Worm (Caenorhabditis elegans): Measurements from ENCODE around the gene wdr-5.3.

wdr-5.3 gene

DNA sequence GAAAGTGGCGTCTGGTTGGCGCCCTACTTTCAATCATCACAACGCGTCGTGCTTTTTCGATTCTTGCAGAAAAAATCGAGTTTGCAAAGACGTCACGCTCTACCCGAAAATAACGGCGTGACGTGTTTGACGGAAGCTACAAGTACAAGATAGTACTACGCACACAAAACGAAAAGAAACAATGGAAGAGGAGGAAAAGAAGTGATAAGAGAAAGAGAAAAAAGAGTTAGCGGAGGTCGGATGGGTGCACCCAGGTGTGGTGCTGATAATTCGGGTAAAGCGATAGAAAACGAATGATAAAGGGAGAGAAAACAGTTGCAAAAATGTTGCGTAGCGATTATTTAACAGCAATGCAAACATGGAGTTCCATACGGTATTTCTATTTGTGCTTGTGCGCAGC, 10.2 kb upstream of the wdr-5.3 start:
- TF ChIP-seq unc-86 (tag; optimal IDR thresholded peaks at IDR 0.05) (no peak), ceh-63 (GFP tag; optimal IDR thresholded peaks at IDR 0.05) (no peak), Y116A8C.19 (tag; optimal IDR thresholded peaks at IDR 0.05; ENCODE audit: borderline replicate concordance) (no peak), jun-1 (tag; optimal IDR thresholded peaks at IDR 0.05) (peak; percentile 53), ama-1 (optimal IDR thresholded peaks at IDR 0.05) (no peak), blmp-1 (tag; optimal IDR thresholded peaks at IDR 0.05) (peak; percentile 64), egl-13 (tag; optimal IDR thresholded peaks at IDR 0.05) (no peak), nhr-237 (tag; optimal IDR thresholded peaks at IDR 0.05) (no peak), nhr-84 (tag; optimal IDR thresholded peaks at IDR 0.05) (no peak), pqm-1 (tag; optimal IDR thresholded peaks at IDR 0.05) (no peak), nhr-90 (tag; optimal IDR thresholded peaks at IDR 0.05; ENCODE audit: poor library complexity) (peak; percentile 19), unc-62 (GFP tag; optimal IDR thresholded peaks at IDR 0.05) (no peak), F16B12.6 (tag; optimal IDR thresholded peaks at IDR 0.05) (no peak), hlh-4 (tag; optimal IDR thresholded peaks at IDR 0.05) (no peak), pax-3 (tag; optimal IDR thresholded peaks at IDR 0.05) (no peak), irx-1 (tag; optimal IDR thresholded peaks at IDR 0.05) (no peak), aha-1 (tag; optimal IDR thresholded peaks at IDR 0.05) (no peak), C04F5.9 (tag; optimal IDR thresholded peaks at IDR 0.05) (no peak), lin-14 (GFP tag; optimal IDR thresholded peaks at IDR 0.05) (peak; percentile 63), elt-2 (tag; optimal IDR thresholded peaks at IDR 0.05) (peak; percentile 96), nhr-11 (tag; optimal IDR thresholded peaks at IDR 0.05) (no peak), C16A3.4 (tag; optimal IDR thresholded peaks at IDR 0.05) (no peak), nhr-20 (tag; optimal IDR thresholded peaks at IDR 0.05) (peak; percentile 78), mab-9 (GFP tag; IDR thresholded peaks at IDR 0.05) (no peak), dsc-1 (tag; optimal IDR thresholded peaks at IDR 0.05) (no peak), nhr-76 (tag; optimal IDR thresholded peaks at IDR 0.05) (no peak), C34B4.2 (tag; optimal IDR thresholded peaks at IDR 0.05) (no peak), dpl-1 (GFP tag; optimal IDR thresholded peaks at IDR 0.05) (peak in 1 of 3 experiments; percentile 1), lin-39 (tag; optimal IDR thresholded peaks at IDR 0.05) (no peak), lin-35 (GFP tag; optimal IDR thresholded peaks at IDR 0.05) (peak in 1 of 2 experiments; percentile 39), ceh-90 (tag; optimal IDR thresholded peaks at IDR 0.05) (no peak), aly-2 (tag; optimal IDR thresholded peaks at IDR 0.05) (no peak), sup-37 (GFP tag; optimal IDR thresholded peaks at IDR 0.05) (no peak), unc-30 (tag; optimal IDR thresholded peaks at IDR 0.05) (no peak), fos-1 (tag; optimal IDR thresholded peaks at IDR 0.05) (no peak), ceh-82 (tag; optimal IDR thresholded peaks at IDR 0.05) (no peak), fkh-4 (tag; optimal IDR thresholded peaks at IDR 0.05; ENCODE audit: borderline replicate concordance) (no peak), nhr-19 (GFP tag; conservative IDR thresholded peaks at IDR 0.05) (0 out of 2 replicates have a peak, but pooled peaks have one; percentile 6), mef-2 (tag; optimal IDR thresholded peaks at IDR 0.05) (no peak), egl-27 (tag; optimal IDR thresholded peaks at IDR 0.05) (no peak), ztf-11 (tag; optimal IDR thresholded peaks at IDR 0.05) (no peak), ets-5 (GFP tag; IDR thresholded peaks at IDR 0.05) (no peak), efl-1 (optimal IDR thresholded peaks at IDR 0.05) (no peak), efl-1 (GFP tag; optimal IDR thresholded peaks at IDR 0.05 in 1 of 2) (peak in 1 of 2 experiments; percentile 91), tbx-2 (tag; optimal IDR thresholded peaks at IDR 0.05) (peak; percentile 70), snu-23 (GFP tag; optimal IDR thresholded peaks at IDR 0.05) (peak; percentile 11), hlh-17 (GFP tag; optimal IDR thresholded peaks at IDR 0.05; ENCODE audit: borderline replicate concordance) (no peak), sptf-1 (tag; optimal IDR thresholded peaks at IDR 0.05) (no peak), unc-98 (GFP tag; IDR thresholded peaks at IDR 0.05) (no peak), sox-4 (tag; optimal IDR thresholded peaks at IDR 0.05) (no peak), isw-1 (GFP tag; IDR thresholded peaks at IDR 0.05) (no peak), hpl-2 (GFP tag; optimal IDR thresholded peaks at IDR 0.05) (no peak), nhr-47 (tag; optimal IDR thresholded peaks at IDR 0.05) (no peak), elt-3 (tag; optimal IDR thresholded peaks at IDR 0.05) (peak in 1 of 6 experiments; percentile 23)

Measured in whole organism, L1 larva.